Worm (Caenorhabditis elegans): ENCODE results near the gene nduv-3.

ce11 chrIV:2606572-2606971, 34.5 kb upstream of the nduv-3 start:
- TF ChIP-seq cog-1 (tag; optimal IDR thresholded peaks at IDR 0.05) (no peak), med-1 (GFP tag; optimal IDR thresholded peaks at IDR 0.05; ENCODE audit: insufficient read depth) (no peak), ztf-23 (GFP tag; IDR thresholded peaks at IDR 0.05) (no peak), flt-1 (GFP tag; IDR thresholded peaks at IDR 0.05) (no peak), ztf-29 (GFP tag; IDR thresholded peaks at IDR 0.05) (no peak)

Data from whole organism, midembryonic.